Worm (Caenorhabditis elegans): ENCODE data around the gene dlg-1.
A peak's percentile ranks its signal among the peaks of the same experiment; 100 is the strongest.

Gene dlg-1

ce11 chrX:5476357-5476756 is 3.1 kb upstream of the dlg-1 start:
- TF ChIP-seq aly-2 (tag; optimal IDR thresholded peaks at IDR 0.05) = no peak
- TF ChIP-seq nhr-77 (tag; optimal IDR thresholded peaks at IDR 0.05) = no peak
- TF ChIP-seq nhr-237 (tag; optimal IDR thresholded peaks at IDR 0.05) = no peak
- TF ChIP-seq nhr-43 (tag; optimal IDR thresholded peaks at IDR 0.05; ENCODE audit: poor library complexity, severe bottlenecking) = no peak
- TF ChIP-seq mml-1 (tag; optimal IDR thresholded peaks at IDR 0.05) = no peak
- TF ChIP-seq jun-1 (tag; optimal IDR thresholded peaks at IDR 0.05) = no peak
- no peak for TF ChIP-seq ZK546.5 (tag; optimal IDR thresholded peaks at IDR 0.05)
- no peak for TF ChIP-seq daf-12 (tag; optimal IDR thresholded peaks at IDR 0.05)
- no peak for TF ChIP-seq pha-4 (tag; optimal IDR thresholded peaks at IDR 0.05)
- TF ChIP-seq nhr-12 (tag; optimal IDR thresholded peaks at IDR 0.05) = no peak
- no peak for TF ChIP-seq nhr-11 (tag; optimal IDR thresholded peaks at IDR 0.05)
- no peak for TF ChIP-seq mdl-1 (tag; optimal IDR thresholded peaks at IDR 0.05)
- TF ChIP-seq elt-2 (tag; optimal IDR thresholded peaks at IDR 0.05) = peak; percentile 73
- no peak for TF ChIP-seq elt-3 (tag; optimal IDR thresholded peaks at IDR 0.05)
- TF ChIP-seq lsy-12 (tag; optimal IDR thresholded peaks at IDR 0.05) = no peak
- TF ChIP-seq pqm-1 (tag; optimal IDR thresholded peaks at IDR 0.05) = peak; percentile 38
- TF ChIP-seq unc-62 (GFP tag; optimal IDR thresholded peaks at IDR 0.05) = no peak
- no peak for TF ChIP-seq nhr-23 (tag; optimal IDR thresholded peaks at IDR 0.05)
- no peak for TF ChIP-seq egl-5 (tag; optimal IDR thresholded peaks at IDR 0.05)
- TF ChIP-seq tbx-2 (tag; optimal IDR thresholded peaks at IDR 0.05) = no peak
- no peak for TF ChIP-seq ceh-9 (tag; optimal IDR thresholded peaks at IDR 0.05)
- no peak for TF ChIP-seq elt-1 (tag; optimal IDR thresholded peaks at IDR 0.05)
- TF ChIP-seq nfya-1 (tag; optimal IDR thresholded peaks at IDR 0.05; ENCODE audit: insufficient read depth) = peak; percentile 6

- TF ChIP-seq nfya-1 (tag; optimal IDR thresholded peaks at IDR 0.05; ENCODE audit: insufficient read depth) (no peak), skn-1 (tag; optimal IDR thresholded peaks at IDR 0.05) (no peak), mdl-1 (tag; optimal IDR thresholded peaks at IDR 0.05) (no peak), pqm-1 (tag; optimal IDR thresholded peaks at IDR 0.05) (peak; percentile 37), jun-1 (tag; optimal IDR thresholded peaks at IDR 0.05) (no peak), nhr-43 (tag; optimal IDR thresholded peaks at IDR 0.05; ENCODE audit: poor library complexity, severe bottlenecking) (no peak), snpc-4 (tag; optimal IDR thresholded peaks at IDR 0.05) (no peak), elt-2 (tag; optimal IDR thresholded peaks at IDR 0.05) (peak; percentile 20), mml-1 (tag; optimal IDR thresholded peaks at IDR 0.05) (no peak), pha-4 (tag; optimal IDR thresholded peaks at IDR 0.05) (peak; percentile 60), nhr-28 (tag; optimal IDR thresholded peaks at IDR 0.05) (no peak), sea-2 (GFP tag; optimal IDR thresholded peaks at IDR 0.05) (no peak), daf-12 (tag; optimal IDR thresholded peaks at IDR 0.05) (no peak), nhr-23 (tag; optimal IDR thresholded peaks at IDR 0.05) (no peak), aly-2 (tag; optimal IDR thresholded peaks at IDR 0.05) (no peak), lin-39 (tag; optimal IDR thresholded peaks at IDR 0.05) (no peak), unc-62 (GFP tag; optimal IDR thresholded peaks at IDR 0.05) (no peak), nhr-77 (tag; optimal IDR thresholded peaks at IDR 0.05) (no peak), hmg-11 (tag; optimal IDR thresholded peaks at IDR 0.05) (no peak), ceh-9 (tag; optimal IDR thresholded peaks at IDR 0.05) (no peak), nhr-11 (tag; optimal IDR thresholded peaks at IDR 0.05) (no peak), ZK546.5 (tag; optimal IDR thresholded peaks at IDR 0.05) (no peak)
Observed at ce11 chrX:5477597-5477996, 1.9 kb upstream of the dlg-1 start.

ce11 chrX:5478875-5479274 is 625 bp upstream of the dlg-1 start:
- TF ChIP-seq elt-1 (tag; optimal IDR thresholded peaks at IDR 0.05) (peak; percentile 79), R02D3.7 (tag; optimal IDR thresholded peaks at IDR 0.05) (no peak), nhr-23 (tag; optimal IDR thresholded peaks at IDR 0.05) (peak; percentile 4)

- TF ChIP-seq jun-1 (tag; optimal IDR thresholded peaks at IDR 0.05) (peak; percentile 82), zag-1 (tag; optimal IDR thresholded peaks at IDR 0.05) (no peak), nhr-25 (tag; optimal IDR thresholded peaks at IDR 0.05) (peak; percentile 37), lin-15B (tag; optimal IDR thresholded peaks at IDR 0.05) (no peak), eor-1 (tag; optimal IDR thresholded peaks at IDR 0.05) (no peak), fos-1 (tag; optimal IDR thresholded peaks at IDR 0.05) (peak; percentile 75), egl-5 (tag; optimal IDR thresholded peaks at IDR 0.05) (no peak), nhr-237 (tag; optimal IDR thresholded peaks at IDR 0.05) (no peak), snpc-4 (tag; optimal IDR thresholded peaks at IDR 0.05) (no peak), pha-4 (tag; optimal IDR thresholded peaks at IDR 0.05) (peak; percentile 64), pqm-1 (tag; optimal IDR thresholded peaks at IDR 0.05) (peak; percentile 70), aly-2 (tag; optimal IDR thresholded peaks at IDR 0.05) (no peak), ama-1 (optimal IDR thresholded peaks at IDR 0.05) (no peak), nhr-11 (tag; optimal IDR thresholded peaks at IDR 0.05) (no peak), ztf-11 (tag; optimal IDR thresholded peaks at IDR 0.05) (no peak), nhr-23 (tag; optimal IDR thresholded peaks at IDR 0.05) (peak; percentile 27), elt-2 (tag; optimal IDR thresholded peaks at IDR 0.05) (peak; percentile 75), fkh-2 (tag; optimal IDR thresholded peaks at IDR 0.05) (no peak)
Observed at ce11 chrX:5479876-5480580, 528 bp downstream of the dlg-1 start.

All from whole organism, L3 larva.